Fruit fly (Drosophila melanogaster): ENCODE results near the gene CG17129.

CG17129 gene

dm6 chr3L:682420-682882 is 2.3 kb upstream of the CG17129 start, which contains the start of gene CG3386:
CG3386 (minus strand) TSS chr3L:682470.
- no peak for TF ChIP-seq Hnf4 (GFP tag; optimal IDR thresholded peaks at IDR 0.05)
- TF ChIP-seq fru (GFP tag; optimal IDR thresholded peaks at IDR 0.05) = no peak
- TF ChIP-seq foxo (GFP tag; optimal IDR thresholded peaks at IDR 0.05) = no peak
- no peak for TF ChIP-seq sage (GFP tag; optimal IDR thresholded peaks at IDR 0.05)
- TF ChIP-seq br (GFP tag; optimal IDR thresholded peaks at IDR 0.05) = no peak
- TF ChIP-seq Abd-B (GFP tag; optimal IDR thresholded peaks at IDR 0.05) = no peak
- no peak for TF ChIP-seq h (GFP tag; optimal IDR thresholded peaks at IDR 0.05)
- TF ChIP-seq brk (GFP tag; optimal IDR thresholded peaks at IDR 0.05) = no peak
- TF ChIP-seq CG32264 (GFP tag; optimal IDR thresholded peaks at IDR 0.05) = no peak
- no peak for TF ChIP-seq sv (GFP tag; optimal IDR thresholded peaks at IDR 0.05)

dm6 chr3L:681793-682369 is 1.8 kb upstream of the CG17129 start:
- TF ChIP-seq dl (GFP tag; optimal IDR thresholded peaks at IDR 0.05; ENCODE audit: insufficient read depth in 1 of 2, partially characterized antibody in 2 of 2) (peak in 1 of 2 experiments; percentile 51), N (GFP tag; optimal IDR thresholded peaks at IDR 0.05) (no peak), psq (GFP tag; optimal IDR thresholded peaks at IDR 0.05) (peak; percentile 22), sage (GFP tag; optimal IDR thresholded peaks at IDR 0.05) (no peak), Abd-B (GFP tag; optimal IDR thresholded peaks at IDR 0.05) (no peak), Dfd (GFP tag; optimal IDR thresholded peaks at IDR 0.05) (no peak), HLH106 (tag; optimal IDR thresholded peaks at IDR 0.05) (peak; percentile 32), dsf (GFP tag; optimal IDR thresholded peaks at IDR 0.05; ENCODE audit: borderline replicate concordance) (no peak), usp (GFP tag; optimal IDR thresholded peaks at IDR 0.05) (no peak), brk (GFP tag; optimal IDR thresholded peaks at IDR 0.05) (no peak), Hr83 (GFP tag; optimal IDR thresholded peaks at IDR 0.05; ENCODE audit: poor library complexity, severe bottlenecking) (peak; percentile 61), Hr78 (GFP tag; optimal IDR thresholded peaks at IDR 0.05) (no peak), br (GFP tag; optimal IDR thresholded peaks at IDR 0.05) (peak; percentile 72), ey (GFP tag; optimal IDR thresholded peaks at IDR 0.05) (peak; percentile 16), Sp1 (GFP tag; optimal IDR thresholded peaks at IDR 0.05) (peak; percentile 57), Mio (GFP tag; optimal IDR thresholded peaks at IDR 0.05) (no peak), Vsx2 (GFP tag; optimal IDR thresholded peaks at IDR 0.05; ENCODE audit: partially characterized antibody) (peak; percentile 79), OdsH (GFP tag; optimal IDR thresholded peaks at IDR 0.05) (peak; percentile 63), rgr (GFP tag; optimal IDR thresholded peaks at IDR 0.05) (peak; percentile 72), lola (GFP tag; optimal IDR thresholded peaks at IDR 0.05) (no peak), jim (GFP tag; optimal IDR thresholded peaks at IDR 0.05) (no peak), CG9705 (GFP tag; optimal IDR thresholded peaks at IDR 0.05) (no peak), Jra (GFP tag; optimal IDR thresholded peaks at IDR 0.05) (peak; percentile 31), dmrt93B (GFP tag; optimal IDR thresholded peaks at IDR 0.05) (no peak), GATAd (GFP tag; optimal IDR thresholded peaks at IDR 0.05) (peak; percentile 39), tai (GFP tag; optimal IDR thresholded peaks at IDR 0.05) (no peak), pan (optimal IDR thresholded peaks at IDR 0.05) (no peak), CG32264 (GFP tag; optimal IDR thresholded peaks at IDR 0.05) (no peak), Rel (GFP tag; optimal IDR thresholded peaks at IDR 0.05) (no peak), Rel (tag; optimal IDR thresholded peaks at IDR 0.05) (peak; percentile 40), foxo (GFP tag; optimal IDR thresholded peaks at IDR 0.05) (peak in 1 of 2 experiments; percentile 72), CrebA (GFP tag; optimal IDR thresholded peaks at IDR 0.05; ENCODE audit: borderline replicate concordance) (no peak), Dif (GFP tag; optimal IDR thresholded peaks at IDR 0.05; ENCODE audit: partially characterized antibody) (peak; percentile 51), Hnf4 (GFP tag; optimal IDR thresholded peaks at IDR 0.05) (no peak), fru (GFP tag; optimal IDR thresholded peaks at IDR 0.05) (peak; percentile 57), Myc (optimal IDR thresholded peaks at IDR 0.05) (no peak), sv (GFP tag; optimal IDR thresholded peaks at IDR 0.05) (peak; percentile 31), h (GFP tag; optimal IDR thresholded peaks at IDR 0.05) (peak; percentile 61), woc (GFP tag; optimal IDR thresholded peaks at IDR 0.05) (no peak)
